Fruit fly (Drosophila melanogaster): Measurements from ENCODE around the gene Naa15-16.
A peak's percentile ranks its signal among the peaks of the same experiment; 100 is the strongest.

Naa15-16 gene

DNA sequence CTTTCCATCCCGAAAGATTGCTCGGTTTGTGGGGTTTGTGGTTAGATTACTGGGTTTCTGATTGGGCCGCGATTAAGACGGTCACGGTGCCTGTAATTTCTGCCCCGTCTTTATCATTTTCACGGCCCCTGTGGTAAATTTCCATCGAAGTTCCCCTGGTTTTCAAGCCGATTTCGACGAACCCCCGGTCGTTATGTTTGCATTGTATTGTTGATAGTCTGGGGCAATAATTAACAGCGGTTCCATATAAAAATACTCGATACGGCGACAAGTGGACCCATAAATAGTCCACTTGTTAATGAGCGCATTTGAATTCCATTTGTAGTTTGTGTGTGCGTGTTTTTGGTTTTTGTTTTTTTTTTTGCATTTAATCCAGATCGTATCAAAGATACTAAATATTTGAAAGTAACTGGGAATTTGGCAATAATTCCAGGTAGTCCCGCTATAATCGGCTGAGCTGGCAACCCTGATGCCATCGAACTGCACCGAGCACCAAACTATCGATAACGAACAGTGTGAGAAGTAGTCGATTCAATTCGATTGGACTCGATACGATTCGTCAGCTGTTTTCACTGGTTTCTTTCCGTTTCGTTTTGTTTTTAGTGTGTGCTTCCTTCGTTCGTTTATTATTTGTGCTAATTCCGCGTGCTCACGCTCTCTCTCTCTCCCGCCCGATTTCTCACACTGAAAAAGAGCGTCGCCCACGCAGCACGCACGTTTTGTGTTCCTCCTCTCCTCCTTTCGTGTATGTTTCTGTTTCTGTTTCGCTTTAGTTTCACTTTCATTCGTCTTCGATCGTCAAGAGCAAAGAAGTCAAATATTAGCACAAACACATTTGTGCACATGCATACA is 25.8 kb downstream of the Naa15-16 start (continued):
- TF ChIP-seq HmgZ (tag; optimal IDR thresholded peaks at IDR 0.05): peak; percentile 41
- TF ChIP-seq CG7786 (GFP tag; optimal IDR thresholded peaks at IDR 0.05): peak; percentile 38
- peak; percentile 52 for TF ChIP-seq trem (tag; optimal IDR thresholded peaks at IDR 0.05)
- peak; percentile 36 for TF ChIP-seq CG11398 (GFP tag; optimal IDR thresholded peaks at IDR 0.05)
- peak; percentile 40 to 57 for TF ChIP-seq dpn (GFP tag; optimal IDR thresholded peaks at IDR 0.05)
- no peak for TF ChIP-seq D19B (GFP tag; optimal IDR thresholded peaks at IDR 0.05)
- no peak for TF ChIP-seq nau (GFP tag; optimal IDR thresholded peaks at IDR 0.05)
- peak; percentile 46; the same call in 1 of the 3 replicates for TF ChIP-seq CG34422 (GFP tag; IDR thresholded peaks at IDR 0.05)
- TF ChIP-seq maf-S (GFP tag; optimal IDR thresholded peaks at IDR 0.05): peak; percentile 35
- peak; percentile 90 for TF ChIP-seq Bgb (GFP tag; IDR thresholded peaks at IDR 0.05; ENCODE audit: partially characterized antibody)
- no peak for TF ChIP-seq CG17568 (GFP tag; optimal IDR thresholded peaks at IDR 0.05)
- peak; percentile 17 for TF ChIP-seq da (GFP tag; optimal IDR thresholded peaks at IDR 0.05)
- peak; percentile 30; the same call in 1 of the 2 replicates for TF ChIP-seq CG11085 (GFP tag; IDR thresholded peaks at IDR 0.05)
- no peak for TF ChIP-seq az2 (GFP tag; optimal IDR thresholded peaks at IDR 0.05)
- TF ChIP-seq chif (GFP tag; optimal IDR thresholded peaks at IDR 0.05): no peak
- TF ChIP-seq CG11560 (tag; IDR thresholded peaks at IDR 0.05): peak; percentile 96
- TF ChIP-seq CG10462 (GFP tag; optimal IDR thresholded peaks at IDR 0.05): no peak
- peak; percentile 22 for TF ChIP-seq emc (GFP tag; optimal IDR thresholded peaks at IDR 0.05)
- TF ChIP-seq CG11456 (GFP tag; IDR thresholded peaks at IDR 0.05): peak; percentile 54; the same call in 1 of the 3 replicates
- peak; percentile 62; the same call in 1 of the 3 replicates for TF ChIP-seq hb (GFP tag; IDR thresholded peaks at IDR 0.05; ENCODE audit: partially characterized antibody)
- peak; percentile 82 for TF ChIP-seq Myb (GFP tag; optimal IDR thresholded peaks at IDR 0.05)
- TF ChIP-seq Ravus (GFP tag; IDR thresholded peaks at IDR 0.05): no peak
- TF ChIP-seq ranshi (GFP tag; IDR thresholded peaks at IDR 0.05): no peak
- no peak for TF ChIP-seq ase (GFP tag; IDR thresholded peaks at IDR 0.05)
- no peak for TF ChIP-seq lbe (GFP tag; optimal IDR thresholded peaks at IDR 0.05)
- TF ChIP-seq Ada2b (GFP tag; IDR thresholded peaks at IDR 0.05): 0 out of 2 replicates have a peak, but pooled peaks have one; percentile 22
- TF ChIP-seq crp (GFP tag; optimal IDR thresholded peaks at IDR 0.05): peak; percentile 42 to 89
- no peak for TF ChIP-seq CG17361 (GFP tag; IDR thresholded peaks at IDR 0.05)
- TF ChIP-seq nmo (GFP tag; optimal IDR thresholded peaks at IDR 0.05): peak; percentile 24
- TF ChIP-seq CG10267 (tag; optimal IDR thresholded peaks at IDR 0.05): peak; percentile 26
- TF ChIP-seq Atf6 (GFP tag; IDR thresholded peaks at IDR 0.05): 0 out of 2 replicates have a peak, but pooled peaks have one; percentile 27
- peak; percentile 56 for TF ChIP-seq E2f2 (GFP tag; IDR thresholded peaks at IDR 0.05)
- peak; percentile 15 for TF ChIP-seq wek (GFP tag; optimal IDR thresholded peaks at IDR 0.05)
- TF ChIP-seq psq (GFP tag; optimal IDR thresholded peaks at IDR 0.05): peak; percentile 93
- peak; percentile 62; the same call in 1 of the 2 replicates for TF ChIP-seq ato (GFP tag; IDR thresholded peaks at IDR 0.05; ENCODE audit: partially characterized antibody)
- TF ChIP-seq HLH3B (GFP tag; IDR thresholded peaks at IDR 0.05): no peak
- TF ChIP-seq CG15696 (tag; optimal IDR thresholded peaks at IDR 0.05): no peak
- no peak for TF ChIP-seq CG1602 (GFP tag; optimal IDR thresholded peaks at IDR 0.05)
- peak; percentile 6 for TF ChIP-seq CG4424 (GFP tag; optimal IDR thresholded peaks at IDR 0.05)
- peak; percentile 83 for TF ChIP-seq Sry-δ (GFP tag; optimal IDR thresholded peaks at IDR 0.05)
- TF ChIP-seq CG14710 (tag; optimal IDR thresholded peaks at IDR 0.05): peak; percentile 40
- TF ChIP-seq CG3995 (GFP tag; optimal IDR thresholded peaks at IDR 0.05): peak; percentile 77
- TF ChIP-seq CG6813 (GFP tag; optimal IDR thresholded peaks at IDR 0.05): peak; percentile 29
- peak; percentile 50 for TF ChIP-seq Dad (GFP tag; optimal IDR thresholded peaks at IDR 0.05)
- TF ChIP-seq pho (GFP tag; optimal IDR thresholded peaks at IDR 0.05): peak; percentile 19
- TF ChIP-seq her (GFP tag; optimal IDR thresholded peaks at IDR 0.05): peak; percentile 43
- no peak for TF ChIP-seq CG10959 (GFP tag; IDR thresholded peaks at IDR 0.05)
- no peak for TF ChIP-seq HHEX (GFP tag; optimal IDR thresholded peaks at IDR 0.05)
- peak; percentile 11 for TF ChIP-seq fu2 (GFP tag; optimal IDR thresholded peaks at IDR 0.05)

Data from whole organism, embryonic.